Fruit fly (Drosophila melanogaster) whole organism, wandering third instar larva: ENCODE results near the gene Neurl4.

Experiments used
- Abd-B ChIP-seq: fragments of >200 bp; optimal IDR thresholded peaks from 2 replicates; lab custom pipeline; 2017; ENCODE audit warnings: missing biosample characterization, missing genetic modification characterization
- CG32264 ChIP-seq: fragments of 200-800 bp; sonication (Bioruptor generic); optimal IDR thresholded peaks from 2 replicates; lab custom pipeline; 2016; ENCODE audit warnings: missing biosample characterization, missing genetic modification characterization
- CG9705 ChIP-seq: fragments of 200-800 bp; sonication (Bioruptor generic); optimal IDR thresholded peaks from 2 replicates; lab custom pipeline; 2018; ENCODE audit warnings: missing biosample characterization, mild to moderate bottlenecking, missing genetic modification characterization
- CrebA ChIP-seq: fragments of 200-800 bp; sonication (Bioruptor generic); optimal IDR thresholded peaks from 2 replicates; lab custom pipeline; 2016; ENCODE audit warnings: missing biosample characterization, mild to moderate bottlenecking, missing genetic modification characterization, borderline replicate concordance
- Dfd ChIP-seq: fragments of >200 bp; optimal IDR thresholded peaks from 2 replicates; lab custom pipeline; 2017; ENCODE audit warnings: missing biosample characterization, missing genetic modification characterization
- Dif ChIP-seq: fragments of 200-275, 200-300 bp; sonication (Bioruptor generic); optimal IDR thresholded peaks from 2 replicates; lab custom pipeline; 2018; ENCODE audit warnings: missing biosample characterization, missing genetic modification characterization; ENCODE audit not compliant: partially characterized antibody
- GATAd ChIP-seq: sonication (Bioruptor generic); optimal IDR thresholded peaks from 2 replicates; lab custom pipeline; 2016; ENCODE audit warnings: missing biosample characterization, missing genetic modification characterization
- HLH106 ChIP-seq: fragments of 200-800 bp; optimal IDR thresholded peaks from 3 replicates; lab custom pipeline; 2019; ENCODE audit warnings: missing biosample characterization, mild to moderate bottlenecking, missing genetic modification characterization, moderate library complexity
- Hnf4 ChIP-seq: fragments of 200-800 bp; sonication (Bioruptor generic); optimal IDR thresholded peaks from 2 replicates; lab custom pipeline; 2016; ENCODE audit warnings: missing biosample characterization, mild to moderate bottlenecking, missing genetic modification characterization
- Hr78 ChIP-seq: fragments of >200 bp; optimal IDR thresholded peaks from 2 replicates; lab custom pipeline; 2017; ENCODE audit warnings: missing biosample characterization, missing genetic modification characterization
- Hr83 ChIP-seq: fragments of 200-300 bp; sonication (Bioruptor generic); optimal IDR thresholded peaks from 2 replicates; lab custom pipeline; 2016; ENCODE audit warnings: missing biosample characterization, mild to moderate bottlenecking, missing genetic modification characterization, moderate library complexity; ENCODE audit not compliant: poor library complexity, severe bottlenecking
- Jra ChIP-seq: sonication (Bioruptor generic); optimal IDR thresholded peaks from 2 replicates; lab custom pipeline; 2016; ENCODE audit warnings: missing biosample characterization, missing genetic modification characterization
- Mio ChIP-seq: sonication (Bioruptor generic); optimal IDR thresholded peaks from 2 replicates; lab custom pipeline; 2016; ENCODE audit warnings: missing biosample characterization, missing genetic modification characterization
- Myc ChIP-seq: fragments of >200 bp; optimal IDR thresholded peaks from 2 replicates; lab custom pipeline; 2017
- N ChIP-seq: fragments of >200 bp; optimal IDR thresholded peaks from 2 replicates; lab custom pipeline; 2018; ENCODE audit warnings: missing biosample characterization, missing external identifiers, missing genetic modification characterization
- OdsH ChIP-seq: fragments of 200-800 bp; sonication (Bioruptor generic); optimal IDR thresholded peaks from 2 replicates; lab custom pipeline; 2016; ENCODE audit warnings: missing biosample characterization, mild to moderate bottlenecking, missing genetic modification characterization
- Rel ChIP-seq, 2 experiments: fragments of 200-800 bp; sonication (Bioruptor generic) in 1 of 2; optimal IDR thresholded peaks; 2 replicates in 1 of 2; 3 replicates in 1 of 2; lab custom pipeline; 2016 to 2019; ENCODE audit warnings: mild to moderate bottlenecking in 2 of 2, missing biosample characterization in 2 of 2, missing genetic modification characterization in 2 of 2, moderate library complexity in 1 of 2
- Sp1 ChIP-seq: fragments of 200-800 bp; sonication (Bioruptor generic); optimal IDR thresholded peaks from 3 replicates; lab custom pipeline; 2019; ENCODE audit warnings: missing biosample characterization, mild to moderate bottlenecking, missing genetic modification characterization, moderate library complexity
- Vsx2 ChIP-seq: fragments of 200-300, 225-300 bp; sonication (Bioruptor generic); optimal IDR thresholded peaks from 2 replicates; lab custom pipeline; 2018; ENCODE audit warnings: missing biosample characterization, missing genetic modification characterization; ENCODE audit not compliant: partially characterized antibody
- br ChIP-seq: fragments of 200-800 bp; sonication (Bioruptor generic); optimal IDR thresholded peaks from 2 replicates; lab custom pipeline; 2016; ENCODE audit warnings: missing biosample characterization, missing genetic modification characterization
- brk ChIP-seq: fragments of 200-800 bp; sonication (Bioruptor generic); optimal IDR thresholded peaks from 2 replicates; lab custom pipeline; 2016; ENCODE audit warnings: missing biosample characterization, mild to moderate bottlenecking, missing genetic modification characterization
- dl ChIP-seq, 2 experiments: fragments of 175-275, 200-275 bp in 1 of 2; fragments of 200-275 bp in 1 of 2; sonication (Bioruptor generic); optimal IDR thresholded peaks; lab custom pipeline; 2018; ENCODE audit warnings: mild to moderate bottlenecking in 2 of 2, missing biosample characterization in 2 of 2, missing genetic modification characterization in 2 of 2, moderate library complexity in 2 of 2; ENCODE audit not compliant: partially characterized antibody in 2 of 2, insufficient read depth in 1 of 2
- dmrt93B ChIP-seq: fragments of 200-800 bp; sonication (Bioruptor generic); optimal IDR thresholded peaks from 2 replicates; lab custom pipeline; 2018; ENCODE audit warnings: missing biosample characterization, mild to moderate bottlenecking, missing genetic modification characterization
- dsf ChIP-seq: sonication (Bioruptor generic); optimal IDR thresholded peaks from 2 replicates; lab custom pipeline; 2016; ENCODE audit warnings: missing biosample characterization, missing genetic modification characterization, borderline replicate concordance
- ey ChIP-seq: fragments of 200-800 bp; sonication (Bioruptor generic); optimal IDR thresholded peaks from 2 replicates; lab custom pipeline; 2016; ENCODE audit warnings: missing biosample characterization, missing genetic modification characterization
- foxo ChIP-seq, 2 experiments: fragments of 200-800 bp; sonication (Bioruptor generic); optimal IDR thresholded peaks; 2 replicates in 1 of 2; 3 replicates in 1 of 2; lab custom pipeline; 2016 to 2017; ENCODE audit warnings: missing biosample characterization in 2 of 2, missing genetic modification characterization in 2 of 2
- fru ChIP-seq: fragments of 200-800 bp; sonication (Bioruptor generic); optimal IDR thresholded peaks from 3 replicates; lab custom pipeline; 2016; ENCODE audit warnings: missing biosample characterization, mild to moderate bottlenecking, missing genetic modification characterization
- h ChIP-seq: fragments of 200-800 bp; sonication (Bioruptor generic); optimal IDR thresholded peaks from 3 replicates; lab custom pipeline; 2016; ENCODE audit warnings: missing biosample characterization, mild to moderate bottlenecking, missing genetic modification characterization
- jim ChIP-seq: fragments of 175-275, 200-325 bp; sonication (Bioruptor generic); optimal IDR thresholded peaks from 2 replicates; lab custom pipeline; 2016; ENCODE audit warnings: missing biosample characterization, mild to moderate bottlenecking, missing genetic modification characterization
- lola ChIP-seq: fragments of >200 bp; optimal IDR thresholded peaks from 2 replicates; lab custom pipeline; 2017; ENCODE audit warnings: missing biosample characterization, missing genetic modification characterization
- pan ChIP-seq: fragments of >200 bp; optimal IDR thresholded peaks from 2 replicates; lab custom pipeline; 2017
- psq ChIP-seq: fragments of 200-800 bp; sonication (Bioruptor generic); optimal IDR thresholded peaks from 3 replicates; lab custom pipeline; 2017; ENCODE audit warnings: missing biosample characterization, mild to moderate bottlenecking, missing genetic modification characterization, moderate library complexity
- rgr ChIP-seq: fragments of 200-800 bp; sonication (Bioruptor generic); optimal IDR thresholded peaks from 3 replicates; lab custom pipeline; 2016; ENCODE audit warnings: missing biosample characterization, mild to moderate bottlenecking, missing genetic modification characterization
- sage ChIP-seq: fragments of 200-800 bp; sonication (Bioruptor generic); optimal IDR thresholded peaks from 2 replicates; lab custom pipeline; 2016; ENCODE audit warnings: missing biosample characterization, mild to moderate bottlenecking, missing genetic modification characterization
- sv ChIP-seq: fragments of 200-800 bp; sonication (Bioruptor generic); optimal IDR thresholded peaks from 3 replicates; lab custom pipeline; 2016; ENCODE audit warnings: missing biosample characterization, missing genetic modification characterization
- tai ChIP-seq: sonication (Bioruptor generic); optimal IDR thresholded peaks from 2 replicates; lab custom pipeline; 2016; ENCODE audit warnings: missing biosample characterization, missing genetic modification characterization
- usp ChIP-seq: fragments of >200 bp; optimal IDR thresholded peaks from 2 replicates; lab custom pipeline; 2017; ENCODE audit warnings: missing biosample characterization, missing genetic modification characterization
- woc ChIP-seq: sonication (Bioruptor generic); optimal IDR thresholded peaks from 2 replicates; lab custom pipeline; 2016; ENCODE audit warnings: missing biosample characterization, mild to moderate bottlenecking, missing genetic modification characterization

Gene Neurl4

DNA sequence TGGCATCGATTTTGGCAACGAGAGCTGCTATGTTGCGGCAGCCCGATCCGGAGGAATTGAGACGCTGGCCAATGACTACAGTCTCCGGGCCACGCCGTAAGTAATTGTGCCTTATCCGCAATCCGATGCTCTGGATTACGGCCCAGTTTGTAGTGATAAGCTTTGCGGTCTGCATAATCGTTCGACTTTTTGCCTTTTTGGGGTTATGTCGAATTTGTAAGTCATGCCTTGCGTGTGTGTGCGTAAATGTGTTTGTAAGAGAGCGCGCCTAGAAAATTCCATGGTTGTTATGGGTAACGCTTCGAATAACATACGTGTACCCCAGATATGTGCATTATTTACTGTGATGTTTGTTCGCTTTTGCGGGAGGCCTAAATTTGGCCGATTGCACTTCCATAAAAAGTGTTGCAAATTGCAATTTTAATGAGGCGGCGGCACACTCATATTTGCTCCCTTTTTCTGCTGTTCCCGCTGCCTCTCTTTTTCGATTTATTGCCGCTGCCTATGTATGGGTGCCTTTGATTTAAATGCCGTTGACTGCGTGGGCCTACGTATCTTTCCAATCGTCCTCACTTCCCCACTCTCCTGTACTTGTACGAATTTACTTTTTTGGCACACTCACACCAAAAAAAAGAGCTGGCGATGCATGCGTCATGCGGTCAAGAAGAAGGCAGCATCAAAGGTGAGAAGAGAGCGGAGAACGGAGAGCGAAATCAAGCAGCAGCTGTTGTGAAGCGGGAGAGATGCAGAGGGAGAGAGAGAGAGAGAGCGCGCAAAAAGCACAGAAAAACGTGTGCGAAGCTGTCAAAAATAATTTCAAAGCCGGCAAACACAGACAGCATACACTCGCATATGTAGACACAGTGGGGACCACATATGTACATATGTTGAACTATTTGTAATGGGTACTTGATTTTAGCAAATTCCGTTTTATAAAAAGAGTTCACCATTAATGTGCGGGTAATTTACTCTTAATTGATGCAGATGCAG is 11.7 kb downstream of the Neurl4 start:
- TF ChIP-seq Myc: no peak
- TF ChIP-seq dsf: no peak
- no peak for TF ChIP-seq Dfd (GFP tag; lab: Kevin White, UChicago)
- TF ChIP-seq N: no peak
- TF ChIP-seq foxo (GFP tag; optimal IDR thresholded peaks at IDR 0.05; lab: Kevin White, UChicago): peak in 1 of 2 experiments; percentile 18
- TF ChIP-seq rgr: no peak
- TF ChIP-seq HLH106 (tag; lab: Kevin White, UChicago): no peak
- TF ChIP-seq OdsH: peak; percentile 1
- TF ChIP-seq jim (GFP tag; lab: Kevin White, UChicago): no peak
- peak; percentile 21 for TF ChIP-seq h (GFP tag; lab: Kevin White, UChicago)
- TF ChIP-seq Vsx2 (GFP tag; lab: Kevin White, UChicago): peak; percentile 56
- peak; percentile 29 for TF ChIP-seq CG32264 (GFP tag; lab: Kevin White, UChicago)
- peak; percentile 39 for TF ChIP-seq psq (GFP tag; lab: Kevin White, UChicago)
- TF ChIP-seq Dif (GFP tag; lab: Kevin White, UChicago): peak; percentile 75
- no peak for TF ChIP-seq lola (GFP tag; lab: Kevin White, UChicago)
- no peak for TF ChIP-seq Hnf4 (GFP tag; lab: Kevin White, UChicago)
- no peak for TF ChIP-seq Hr83 (GFP tag; lab: Kevin White, UChicago)
- no peak for TF ChIP-seq sv (GFP tag; lab: Kevin White, UChicago)
- TF ChIP-seq Rel (GFP tag; optimal IDR thresholded peaks at IDR 0.05; lab: Kevin White, UChicago): no peak
- TF ChIP-seq Rel (tag; optimal IDR thresholded peaks at IDR 0.05; lab: Kevin White, UChicago): peak; percentile 78
- TF ChIP-seq ey (GFP tag; lab: Kevin White, UChicago): no peak
- TF ChIP-seq dl (GFP tag; optimal IDR thresholded peaks at IDR 0.05; lab: Kevin White, UChicago; ENCODE audit: insufficient read depth in 1 of 2, partially characterized antibody in 2 of 2): peak in 1 of 2 experiments; percentile 68
- no peak for TF ChIP-seq Mio (GFP tag; lab: Kevin White, UChicago)
- peak; percentile 62 for TF ChIP-seq sage (GFP tag; lab: Kevin White, UChicago)
- no peak for TF ChIP-seq fru

DNA sequence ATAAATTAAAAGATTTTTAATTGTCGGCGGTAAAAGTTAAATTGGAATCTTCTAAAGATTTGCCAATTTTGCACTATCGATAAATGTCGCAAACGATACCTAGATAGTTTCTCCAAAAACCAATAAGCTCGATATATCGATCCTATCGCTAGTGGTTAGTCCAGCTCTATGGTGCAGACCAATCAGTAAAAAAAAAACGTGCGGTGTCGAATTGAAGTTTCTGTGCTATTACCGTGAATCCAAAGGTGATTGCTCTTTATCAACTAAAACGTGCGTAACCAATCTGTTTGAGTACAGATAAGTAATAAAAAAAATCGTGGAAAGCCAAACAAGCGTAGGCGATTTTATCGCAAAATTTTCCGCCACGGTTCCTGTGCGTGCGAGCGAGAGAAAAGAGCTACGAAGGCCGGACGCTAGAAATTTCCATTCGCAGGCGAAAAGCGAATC is 12.8 kb downstream of the Neurl4 start, which contains the start of gene Hsp110:
Hsp110 (plus strand) TSS at position 153 of the 447 bp plus-strand sequence.
- no peak for TF ChIP-seq HLH106 (tag; lab: Kevin White, UChicago)
- no peak for TF ChIP-seq Dif (GFP tag; lab: Kevin White, UChicago)
- peak in 1 of 2 experiments; percentile 6 for TF ChIP-seq foxo (GFP tag; optimal IDR thresholded peaks at IDR 0.05; lab: Kevin White, UChicago)
- TF ChIP-seq OdsH: peak; percentile 21
- TF ChIP-seq dmrt93B: no peak
- no peak for TF ChIP-seq brk (GFP tag; lab: Kevin White, UChicago)
- TF ChIP-seq rgr: peak; percentile 62
- TF ChIP-seq woc (GFP tag; lab: Kevin White, UChicago): peak; percentile 7
- no peak for TF ChIP-seq CG9705 (GFP tag; lab: Kevin White, UChicago)
- TF ChIP-seq Hnf4 (GFP tag; lab: Kevin White, UChicago): peak; percentile 83
- TF ChIP-seq pan (lab: Kevin White, UChicago): no peak
- TF ChIP-seq sage (GFP tag; lab: Kevin White, UChicago): peak; percentile 72
- TF ChIP-seq Mio (GFP tag; lab: Kevin White, UChicago): no peak
- TF ChIP-seq Hr83 (GFP tag; lab: Kevin White, UChicago): peak; percentile 67
- TF ChIP-seq CG32264 (GFP tag; lab: Kevin White, UChicago): peak; percentile 7
- no peak for TF ChIP-seq Abd-B (GFP tag; lab: Kevin White, UChicago)
- no peak for TF ChIP-seq Rel (GFP tag; optimal IDR thresholded peaks at IDR 0.05; lab: Kevin White, UChicago)
- peak; percentile 30 for TF ChIP-seq Rel (tag; optimal IDR thresholded peaks at IDR 0.05; lab: Kevin White, UChicago)
- TF ChIP-seq Dfd (GFP tag; lab: Kevin White, UChicago): no peak
- TF ChIP-seq Jra (GFP tag; lab: Kevin White, UChicago): peak; percentile 66
- no peak for TF ChIP-seq Myc
- TF ChIP-seq N: no peak
- no peak for TF ChIP-seq lola (GFP tag; lab: Kevin White, UChicago)
- no peak for TF ChIP-seq tai (GFP tag; lab: Kevin White, UChicago)
- no peak for TF ChIP-seq dl (GFP tag; optimal IDR thresholded peaks at IDR 0.05; lab: Kevin White, UChicago; ENCODE audit: insufficient read depth in 1 of 2, partially characterized antibody in 2 of 2)
- no peak for TF ChIP-seq Vsx2 (GFP tag; lab: Kevin White, UChicago)
- TF ChIP-seq h (GFP tag; lab: Kevin White, UChicago): peak; percentile 28
- no peak for TF ChIP-seq CrebA (GFP tag; lab: Kevin White, UChicago)
- TF ChIP-seq br (GFP tag; lab: Kevin White, UChicago): peak; percentile 31
- TF ChIP-seq ey (GFP tag; lab: Kevin White, UChicago): no peak
- no peak for TF ChIP-seq usp
- TF ChIP-seq Sp1 (GFP tag; lab: Kevin White, UChicago): peak; percentile 39
- peak; percentile 33 for TF ChIP-seq dsf
- TF ChIP-seq GATAd: peak; percentile 18
- peak; percentile 51 for TF ChIP-seq jim (GFP tag; lab: Kevin White, UChicago)
- no peak for TF ChIP-seq Hr78
- no peak for TF ChIP-seq fru
